Fruit fly (Drosophila melanogaster) whole organism, embryonic: ENCODE data around the gene Dhdds.

ENCODE experiments used
- Aef1 ChIP-seq: fragments of 200-800 bp; sonication (Bioruptor generic); IDR thresholded peaks from 3 replicates; pipeline ENCODE4 v1.3.6; 2022; ENCODE audit warnings: missing biosample characterization, missing genetic modification characterization
- BtbVII ChIP-seq: fragments of 200-800 bp; sonication (Bioruptor generic); optimal IDR thresholded peaks from 3 replicates; lab custom pipeline; 2017; ENCODE audit warnings: missing biosample characterization, mild to moderate bottlenecking, missing genetic modification characterization
- CG10979 ChIP-seq: fragments of 200-800 bp; sonication (Bioruptor generic); optimal IDR thresholded peaks from 2 replicates; lab custom pipeline; 2018; ENCODE audit warnings: missing biosample characterization, mild to moderate bottlenecking, missing genetic modification characterization, moderate library complexity
- CG12659 ChIP-seq: fragments of 200-800 bp; sonication (Bioruptor generic); optimal IDR thresholded peaks from 3 replicates; lab custom pipeline; 2017; ENCODE audit warnings: mild to moderate bottlenecking, missing biosample characterization, missing genetic modification reagents, missing genetic modification characterization
- CG15269 ChIP-seq: fragments of 200-800 bp; sonication (Bioruptor generic); optimal IDR thresholded peaks from 2 replicates; lab custom pipeline; 2018; ENCODE audit warnings: missing biosample characterization, mild to moderate bottlenecking, missing genetic modification characterization, moderate library complexity
- CG15696 ChIP-seq: fragments of 200-800 bp; sonication (Bioruptor generic); optimal IDR thresholded peaks from 2 replicates; lab custom pipeline; 2019; ENCODE audit warnings: missing biosample characterization, mild to moderate bottlenecking, missing genetic modification characterization, moderate library complexity
- CG17912 ChIP-seq: fragments of 200-800 bp; sonication (Bioruptor generic); optimal IDR thresholded peaks from 2 replicates; lab custom pipeline; 2018; ENCODE audit warnings: missing biosample characterization, mild to moderate bottlenecking, missing genetic modification characterization
- CG18599 ChIP-seq: fragments of 200-800 bp; sonication (Bioruptor generic); optimal IDR thresholded peaks from 3 replicates; lab custom pipeline; 2017; ENCODE audit warnings: missing biosample characterization, missing genetic modification characterization, mild to moderate bottlenecking, moderate library complexity, missing genetic modification reagents
- CG18619 ChIP-seq: fragments of 200-800 bp; sonication (Bioruptor generic); optimal IDR thresholded peaks from 3 replicates; lab custom pipeline; 2017; ENCODE audit warnings: missing biosample characterization, mild to moderate bottlenecking, missing genetic modification characterization
- CG2875 ChIP-seq: fragments of 200-800 bp; sonication (Bioruptor generic); optimal IDR thresholded peaks from 2 replicates; lab custom pipeline; 2017; ENCODE audit warnings: missing biosample characterization, mild to moderate bottlenecking, missing genetic modification characterization, missing genetic modification reagents
- CG4282 ChIP-seq: fragments of 200-800 bp; sonication (Bioruptor generic); optimal IDR thresholded peaks from 2 replicates; lab custom pipeline; 2016; ENCODE audit warnings: missing biosample characterization, missing genetic modification characterization
- CG5180 ChIP-seq: fragments of 200-800 bp; sonication (Bioruptor generic); optimal IDR thresholded peaks from 3 replicates; lab custom pipeline; 2017; ENCODE audit warnings: missing biosample characterization, missing genetic modification characterization, mild to moderate bottlenecking, moderate library complexity, missing genetic modification reagents
- CG5245 ChIP-seq: fragments of 200-800 bp; sonication (Bioruptor generic); optimal IDR thresholded peaks from 3 replicates; lab custom pipeline; 2016; ENCODE audit warnings: missing biosample characterization, missing genetic modification characterization
- CG6765 ChIP-seq: fragments of 200-800 bp; sonication (Bioruptor generic); optimal IDR thresholded peaks from 3 replicates; lab custom pipeline; 2017; ENCODE audit warnings: missing biosample characterization, mild to moderate bottlenecking, missing genetic modification characterization
- CG7372 ChIP-seq: fragments of 200-800 bp; sonication (Bioruptor generic); IDR thresholded peaks from 2 replicates; pipeline ENCODE4 v1.3.6; 2022; ENCODE audit warnings: missing biosample characterization, missing genetic modification characterization
- CG8089 ChIP-seq: fragments of 200-800 bp; sonication (Bioruptor generic); optimal IDR thresholded peaks from 3 replicates; lab custom pipeline; 2016; ENCODE audit warnings: missing biosample characterization, missing genetic modification characterization
- CG8924 ChIP-seq: fragments of 200-800 bp; optimal IDR thresholded peaks from 3 replicates; lab custom pipeline; 2019; ENCODE audit warnings: missing biosample characterization, mild to moderate bottlenecking, missing genetic modification characterization, moderate library complexity
- CG9797 ChIP-seq: fragments of 200-800 bp; sonication (Bioruptor generic); optimal IDR thresholded peaks from 3 replicates; lab custom pipeline; 2018; ENCODE audit warnings: missing biosample characterization, mild to moderate bottlenecking, missing genetic modification characterization
- Doc2 ChIP-seq: fragments of 200-800 bp; sonication (Bioruptor generic); IDR thresholded peaks from 2 replicates; pipeline ENCODE4 v1.3.6; 2022; ENCODE audit warnings: missing biosample characterization, missing genetic modification characterization
- Doc3 ChIP-seq: fragments of 200-800 bp; sonication (Bioruptor generic); IDR thresholded peaks from 3 replicates; pipeline ENCODE4 v1.3.6; 2022; ENCODE audit warnings: missing biosample characterization, missing genetic modification characterization; ENCODE audit not compliant: partially characterized antibody
- Fer1 ChIP-seq: fragments of 200-800 bp; sonication (Bioruptor generic); optimal IDR thresholded peaks from 2 replicates; lab custom pipeline; 2017; ENCODE audit warnings: missing biosample characterization, mild to moderate bottlenecking, missing genetic modification characterization
- H2.0 ChIP-seq: fragments of 200-800 bp; sonication (Bioruptor generic); IDR thresholded peaks from 2 replicates; pipeline ENCODE4 v1.3.6; 2022; ENCODE audit warnings: missing biosample characterization, missing genetic modification characterization
- Hmr ChIP-seq: fragments of 200-800 bp; sonication (Bioruptor generic); optimal IDR thresholded peaks from 3 replicates; lab custom pipeline; 2017; ENCODE audit warnings: mild to moderate bottlenecking, missing biosample characterization, missing genetic modification reagents, missing genetic modification characterization
- Meics ChIP-seq: fragments of 200-800 bp; sonication (Bioruptor generic); optimal IDR thresholded peaks from 2 replicates; lab custom pipeline; 2017; ENCODE audit warnings: missing biosample characterization, mild to moderate bottlenecking, missing genetic modification characterization
- NfI ChIP-seq: fragments of 200-800 bp; sonication (Bioruptor generic); optimal IDR thresholded peaks from 3 replicates; lab custom pipeline; 2018; ENCODE audit warnings: missing biosample characterization, mild to moderate bottlenecking, missing genetic modification characterization, moderate library complexity
- Rx ChIP-seq: fragments of 200-800 bp; sonication (Bioruptor generic); IDR thresholded peaks from 2 replicates; pipeline ENCODE4 v1.3.6; 2022; ENCODE audit warnings: missing biosample characterization, missing genetic modification characterization
- TFAM ChIP-seq: fragments of 200-800 bp; sonication (Bioruptor generic); optimal IDR thresholded peaks from 2 replicates; lab custom pipeline; 2017; ENCODE audit warnings: missing biosample characterization, missing genetic modification characterization, inconsistent platforms
- Tbp ChIP-seq: fragments of >200 bp; optimal IDR thresholded peaks from 2 replicates; lab custom pipeline; 2018; ENCODE audit warnings: missing biosample characterization, missing genetic modification characterization
- ac ChIP-seq: fragments of 200-800 bp; sonication (Bioruptor generic); optimal IDR thresholded peaks from 3 replicates; lab custom pipeline; 2017; ENCODE audit warnings: missing biosample characterization, mild to moderate bottlenecking, missing genetic modification characterization
- br ChIP-seq: fragments of >200 bp; optimal IDR thresholded peaks from 2 replicates; lab custom pipeline; 2017
- cad ChIP-seq: fragments of >200 bp; optimal IDR thresholded peaks from 2 replicates; lab custom pipeline; 2017; ENCODE audit warnings: missing biosample characterization, missing genetic modification characterization
- dpn ChIP-seq, 2 experiments: fragments of 200-800 bp; sonication (Bioruptor generic); optimal IDR thresholded peaks; 3 replicates each; lab custom pipeline; 2016; ENCODE audit warnings: missing biosample characterization in 2 of 2, missing genetic modification characterization in 2 of 2
- eve ChIP-seq, 2 experiments: fragments of >200 bp; optimal IDR thresholded peaks; 2 replicates each; lab custom pipeline; 2017; ENCODE audit warnings: missing biosample characterization in 2 of 2, missing genetic modification characterization in 2 of 2
- exex ChIP-seq: fragments of 200-800 bp; sonication (Bioruptor generic); optimal IDR thresholded peaks from 4 replicates; lab custom pipeline; 2018; ENCODE audit warnings: missing biosample characterization, mild to moderate bottlenecking, missing genetic modification characterization, moderate library complexity
- eyg ChIP-seq: fragments of 200-800 bp; sonication (Bioruptor generic); optimal IDR thresholded peaks from 3 replicates; lab custom pipeline; 2016; ENCODE audit warnings: missing biosample characterization, missing genetic modification characterization
- inv ChIP-seq: fragments of 200-800 bp; sonication (Bioruptor generic); IDR thresholded peaks from 2 replicates; pipeline ENCODE4 v1.3.6; 2022; ENCODE audit warnings: missing biosample characterization, missing genetic modification characterization; ENCODE audit not compliant: partially characterized antibody
- ken ChIP-seq: fragments of 200-800 bp; sonication (Bioruptor generic); IDR thresholded peaks from 3 replicates; pipeline ENCODE4 v1.3.6; 2022; ENCODE audit warnings: missing biosample characterization, missing genetic modification characterization
- kni ChIP-seq: fragments of 200-800 bp; sonication (Bioruptor generic); optimal IDR thresholded peaks from 3 replicates; lab custom pipeline; 2017; ENCODE audit warnings: mild to moderate bottlenecking, missing biosample characterization, missing genetic modification reagents, missing genetic modification characterization
- lbe ChIP-seq: fragments of 200-800 bp; sonication (Bioruptor generic); optimal IDR thresholded peaks from 2 replicates; lab custom pipeline; 2016; ENCODE audit warnings: missing biosample characterization, mild to moderate bottlenecking, missing genetic modification characterization
- pb ChIP-seq: fragments of 200-800 bp; sonication (Bioruptor generic); optimal IDR thresholded peaks from 3 replicates; lab custom pipeline; 2016; ENCODE audit warnings: missing biosample characterization, missing genetic modification characterization
- pita ChIP-seq: fragments of 200-800 bp; sonication (Bioruptor generic); optimal IDR thresholded peaks from 2 replicates; lab custom pipeline; 2017; ENCODE audit warnings: missing biosample characterization, mild to moderate bottlenecking, missing genetic modification characterization
- pnt ChIP-seq: fragments of 200-800 bp; sonication (Bioruptor generic); optimal IDR thresholded peaks from 3 replicates; lab custom pipeline; 2016; ENCODE audit warnings: missing biosample characterization, missing genetic modification characterization
- psq ChIP-seq: fragments of 200-800 bp; sonication (Bioruptor generic); optimal IDR thresholded peaks from 2 replicates; lab custom pipeline; 2017; ENCODE audit warnings: missing biosample characterization, missing genetic modification characterization
- ssp ChIP-seq: fragments of 200-800 bp; sonication (Bioruptor generic); IDR thresholded peaks from 2 replicates; pipeline ENCODE4 v1.3.6; 2022; ENCODE audit warnings: missing biosample characterization, missing genetic modification characterization
- tap ChIP-seq: fragments of 200-800 bp; optimal IDR thresholded peaks from 3 replicates; lab custom pipeline; 2019; ENCODE audit warnings: missing biosample characterization, mild to moderate bottlenecking, missing genetic modification characterization, moderate library complexity
- tin ChIP-seq: fragments of 200-800 bp; sonication (Bioruptor generic); optimal IDR thresholded peaks from 3 replicates; lab custom pipeline; 2016; ENCODE audit warnings: missing biosample characterization, missing genetic modification characterization
- tll ChIP-seq, 2 experiments: fragments of 200-800 bp in 1 of 2; fragments of >200 bp in 1 of 2; sonication (Bioruptor generic) in 1 of 2; optimal IDR thresholded peaks; 2 replicates each; lab custom pipeline; 2017 to 2019; ENCODE audit warnings: missing biosample characterization in 2 of 2, missing genetic modification characterization in 2 of 2, mild to moderate bottlenecking in 1 of 2, moderate library complexity in 1 of 2
- tna ChIP-seq: fragments of 200-800 bp; sonication (Bioruptor generic); IDR thresholded peaks from 2 replicates; pipeline ENCODE4 v1.3.6; 2022; ENCODE audit warnings: missing biosample characterization, missing genetic modification characterization; ENCODE audit not compliant: partially characterized antibody
- trem ChIP-seq: fragments of 200-800 bp; optimal IDR thresholded peaks from 3 replicates; lab custom pipeline; 2019; ENCODE audit warnings: missing biosample characterization, mild to moderate bottlenecking, missing genetic modification characterization, moderate library complexity
- zfh2 ChIP-seq: fragments of 200-800 bp; sonication (Bioruptor generic); optimal IDR thresholded peaks from 2 replicates; lab custom pipeline; 2016; ENCODE audit warnings: missing biosample characterization, missing genetic modification characterization

Dhdds gene

DNA sequence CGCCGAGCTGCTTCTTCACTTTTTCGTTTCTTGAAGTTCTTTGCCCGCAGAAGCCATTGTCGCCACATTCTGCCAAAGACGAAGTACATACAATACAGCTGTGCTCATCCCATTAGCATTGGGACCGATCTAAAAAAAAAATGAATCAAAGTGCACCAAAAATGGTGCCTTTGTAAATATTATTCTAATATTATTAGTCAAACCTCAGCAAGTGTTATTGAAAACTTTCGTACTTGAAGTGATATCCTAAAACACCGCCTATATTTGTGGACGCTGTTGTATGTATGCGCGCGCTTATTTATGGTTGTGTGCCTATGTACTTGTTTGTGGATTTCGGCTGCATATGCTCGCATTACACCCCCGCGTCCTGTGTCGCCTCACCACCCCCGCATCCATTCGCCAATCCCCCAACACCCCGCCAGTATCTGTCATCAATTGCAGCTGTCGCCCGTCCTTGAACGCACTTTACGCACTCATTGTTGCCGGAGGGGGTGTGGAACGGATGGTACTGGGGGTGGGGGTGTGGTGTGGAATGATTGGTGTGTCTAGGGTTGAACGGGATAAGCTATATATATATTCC lies 39.3 kb upstream of the Dhdds start (continued):
- TF ChIP-seq CG18599 (GFP tag; lab: Kevin White, UChicago) (peak; percentile 93), CG6765 (GFP tag; lab: Kevin White, UChicago) (peak; percentile 50), pb (peak; percentile 33), CG7372 (GFP tag; lab: Robert Waterston, UW) (peak; percentile 74), pnt (GFP tag; lab: Kevin White, UChicago) (peak; percentile 64), tap (tag; lab: Kevin White, UChicago) (peak; percentile 78), eve (GFP tag; optimal IDR thresholded peaks at IDR 0.05; lab: Kevin White, UChicago) (peak in 1 of 2 experiments; percentile 94), CG18619 (GFP tag; lab: Kevin White, UChicago) (peak; percentile 82), CG4282 (GFP tag; lab: Kevin White, UChicago) (no peak), Fer1 (peak; percentile 89), tin (GFP tag; lab: Kevin White, UChicago) (peak; percentile 83), trem (tag; lab: Kevin White, UChicago) (peak; percentile 67), Doc2 (0 out of 2 replicates have a peak, but pooled peaks have one; percentile 43), CG2875 (GFP tag; lab: Kevin White, UChicago) (peak; percentile 87), Aef1 (peak; percentile 85), ac (GFP tag; lab: Kevin White, UChicago) (peak; percentile 12), Hmr (GFP tag; lab: Kevin White, UChicago) (peak; percentile 87), inv (GFP tag; lab: Robert Waterston, UW) (no peak), CG15696 (peak; percentile 68), H2.0 (GFP tag; lab: Robert Waterston, UW) (peak; percentile 90), pita (GFP tag; lab: Kevin White, UChicago) (no peak), Doc3 (no peak), Tbp (GFP tag; lab: Kevin White, UChicago) (no peak), CG9797 (GFP tag; lab: Kevin White, UChicago) (peak; percentile 28), CG12659 (GFP tag; lab: Kevin White, UChicago) (peak; percentile 82), CG8089 (peak; percentile 56), eyg (peak; percentile 9), BtbVII (GFP tag; lab: Kevin White, UChicago) (peak; percentile 82), tll (GFP tag; optimal IDR thresholded peaks at IDR 0.05; lab: Kevin White, UChicago) (no peak), CG10979 (tag; lab: Kevin White, UChicago) (peak; percentile 92), Rx (GFP tag; lab: Robert Waterston, UW) (peak; percentile 84), Meics (GFP tag; lab: Kevin White, UChicago) (peak; percentile 81), CG15269 (tag; lab: Kevin White, UChicago) (peak; percentile 87), psq (GFP tag; lab: Kevin White, UChicago) (peak; percentile 24), ken (peak; percentile 94), NfI (peak; percentile 85), cad (GFP tag; lab: Kevin White, UChicago) (no peak), tna (GFP tag; lab: Robert Waterston, UW) (no peak), TFAM (peak; percentile 51), CG5180 (GFP tag; lab: Kevin White, UChicago) (peak; percentile 72), br (lab: Kevin White, UChicago) (no peak), lbe (peak; percentile 77), CG17912 (GFP tag; lab: Kevin White, UChicago) (no peak), ssp (GFP tag; lab: Robert Waterston, UW) (peak; percentile 78), CG8924 (tag; lab: Kevin White, UChicago) (peak; percentile 84), exex (tag; lab: Kevin White, UChicago) (peak; percentile 34), dpn (GFP tag; optimal IDR thresholded peaks at IDR 0.05; lab: Kevin White, UChicago) (peak; percentile 69 to 87), kni (GFP tag; lab: Kevin White, UChicago) (peak; percentile 48), CG5245 (peak; percentile 90), zfh2 (GFP tag; lab: Kevin White, UChicago) (no peak)
